Fruit fly (Drosophila melanogaster) whole organism: ENCODE data around the gene Ptx1.

Source experiments
- EcR ChIP-seq, 2 experiments: fragments of >200 bp; optimal IDR thresholded peaks; 2 replicates each; lab custom pipeline; 2017; ENCODE audit warnings: missing biosample characterization in 2 of 2, missing genetic modification characterization in 2 of 2, missing genetic modification reagents in 2 of 2
- psq ChIP-seq: fragments of >200 bp; optimal IDR thresholded peaks from 2 replicates; lab custom pipeline; 2017

- no peak for TF ChIP-seq EcR (GFP tag; optimal IDR thresholded peaks at IDR 0.05; lab: Kevin White, UChicago)
- TF ChIP-seq psq (lab: Kevin White, UChicago) = no peak
These were observed 40.1 kb upstream of the Ptx1 start, which contains the start of gene CG15545 for dm6 chr3R:30872301-30873044.
